Fruit fly (Drosophila melanogaster): ENCODE measurements around the gene CG43773.

CG43773 gene

DNA sequence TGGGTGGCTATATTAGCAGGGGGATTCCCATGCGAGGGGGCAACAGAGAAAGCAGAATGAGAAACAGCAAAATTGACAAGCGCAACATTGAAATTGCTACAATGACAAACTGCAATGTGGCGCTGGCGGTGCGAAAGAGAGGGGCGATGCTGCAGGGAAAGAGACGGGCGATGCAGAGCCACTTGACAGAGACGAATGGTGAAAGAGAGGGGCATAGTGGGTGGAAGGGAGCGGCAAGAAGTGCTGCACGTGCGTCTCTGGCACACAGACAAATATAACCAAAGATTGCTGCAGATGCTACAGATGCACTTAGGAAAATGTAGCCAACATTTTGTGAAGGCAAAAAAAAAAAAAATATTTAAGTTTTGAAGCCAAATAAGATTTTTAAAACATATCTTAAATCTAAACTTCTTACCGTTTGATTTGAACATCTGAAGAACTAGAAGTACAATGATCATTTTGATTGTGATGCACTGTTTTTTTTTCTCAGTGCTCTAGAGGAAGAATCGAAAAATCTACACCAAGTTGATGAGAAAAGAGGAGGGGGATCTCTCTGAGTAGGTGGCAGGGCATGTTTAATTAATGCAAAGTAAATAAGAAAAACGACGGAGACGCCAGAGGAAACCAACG is 37.8 kb downstream of the CG43773 start (continued):
- TF ChIP-seq CG13775 (GFP tag; optimal IDR thresholded peaks at IDR 0.05), result peak; percentile 46
- TF ChIP-seq cg (GFP tag; optimal IDR thresholded peaks at IDR 0.05), result no peak
- no peak for TF ChIP-seq kni (GFP tag; optimal IDR thresholded peaks at IDR 0.05)
- TF ChIP-seq CG31224 (GFP tag; IDR thresholded peaks at IDR 0.05), result no peak
- peak; percentile 53 for TF ChIP-seq fd96Cb (tag; optimal IDR thresholded peaks at IDR 0.05)
- TF ChIP-seq CG1603 (tag; optimal IDR thresholded peaks at IDR 0.05), result peak; percentile 9
- peak; percentile 17; the same call in 1 of the 2 replicates for TF ChIP-seq ro (GFP tag; IDR thresholded peaks at IDR 0.05)
- peak; percentile 58 for TF ChIP-seq ewg (GFP tag; optimal IDR thresholded peaks at IDR 0.05)
- TF ChIP-seq corto (GFP tag; optimal IDR thresholded peaks at IDR 0.05), result no peak
- peak; percentile 61 for TF ChIP-seq trem (tag; optimal IDR thresholded peaks at IDR 0.05)
- no peak for TF ChIP-seq CG1792 (GFP tag; optimal IDR thresholded peaks at IDR 0.05)
- TF ChIP-seq pfk (GFP tag; optimal IDR thresholded peaks at IDR 0.05), result no peak
- TF ChIP-seq Sox102F (GFP tag; optimal IDR thresholded peaks at IDR 0.05), result peak; percentile 75
- no peak for TF ChIP-seq C15 (GFP tag; IDR thresholded peaks at IDR 0.05)
- TF ChIP-seq nerfin-1 (tag; optimal IDR thresholded peaks at IDR 0.05), result peak; percentile 51
- peak; percentile 52 to 56 for TF ChIP-seq Pdp1 (GFP tag; optimal IDR thresholded peaks at IDR 0.05)
- no peak for TF ChIP-seq Dref (GFP tag; IDR thresholded peaks at IDR 0.05)
- peak; percentile 59 for TF ChIP-seq peb (GFP tag; IDR thresholded peaks at IDR 0.05)
- peak; percentile 17 for TF ChIP-seq ind (GFP tag; optimal IDR thresholded peaks at IDR 0.05)
- TF ChIP-seq wdn (GFP tag; IDR thresholded peaks at IDR 0.05), result no peak
- peak; percentile 43 for TF ChIP-seq Lhr (GFP tag; optimal IDR thresholded peaks at IDR 0.05)
- peak; percentile 51 for TF ChIP-seq CG1529 (GFP tag; optimal IDR thresholded peaks at IDR 0.05)
- TF ChIP-seq CG4820 (GFP tag; optimal IDR thresholded peaks at IDR 0.05), result peak; percentile 68
- TF ChIP-seq CG4282 (GFP tag; optimal IDR thresholded peaks at IDR 0.05), result no peak
- no peak for TF ChIP-seq HLH54F (GFP tag; optimal IDR thresholded peaks at IDR 0.05)
- peak in 1 of 2 experiments; percentile 40 for TF ChIP-seq Eip74EF (GFP tag; optimal IDR thresholded peaks at IDR 0.05)
- TF ChIP-seq CG7357 (GFP tag; IDR thresholded peaks at IDR 0.05), result peak; percentile 21; the same call in 1 of the 3 replicates
- TF ChIP-seq dan (GFP tag; IDR thresholded peaks at IDR 0.05), result no peak
- no peak for TF ChIP-seq D19B (GFP tag; optimal IDR thresholded peaks at IDR 0.05)
- TF ChIP-seq pho (GFP tag; optimal IDR thresholded peaks at IDR 0.05), result no peak
- TF ChIP-seq tio (GFP tag; optimal IDR thresholded peaks at IDR 0.05), result peak; percentile 65
- no peak for TF ChIP-seq CG7963 (GFP tag; IDR thresholded peaks at IDR 0.05; ENCODE audit: partially characterized antibody)
- peak; percentile 70 for TF ChIP-seq row (GFP tag; IDR thresholded peaks at IDR 0.05)
- TF ChIP-seq Ravus (GFP tag; IDR thresholded peaks at IDR 0.05), result no peak
- peak; percentile 6 for TF ChIP-seq CG9817 (tag; optimal IDR thresholded peaks at IDR 0.05)
- no peak for TF ChIP-seq CG15479 (GFP tag; optimal IDR thresholded peaks at IDR 0.05)
- no peak for TF ChIP-seq CG6765 (GFP tag; optimal IDR thresholded peaks at IDR 0.05)
- peak; percentile 6 for TF ChIP-seq Sry-δ (GFP tag; optimal IDR thresholded peaks at IDR 0.05)
- TF ChIP-seq CG11247 (GFP tag; IDR thresholded peaks at IDR 0.05), result no peak
- no peak for TF ChIP-seq Rfx (GFP tag; IDR thresholded peaks at IDR 0.05)
- no peak for TF ChIP-seq CG1647 (GFP tag; optimal IDR thresholded peaks at IDR 0.05)
- no peak for TF ChIP-seq Lim3 (GFP tag; IDR thresholded peaks at IDR 0.05)
- TF ChIP-seq Bteb2 (GFP tag; optimal IDR thresholded peaks at IDR 0.05), result peak; percentile 10
- peak; percentile 24 for TF ChIP-seq Sox100B (GFP tag; optimal IDR thresholded peaks at IDR 0.05)
- TF ChIP-seq CG13894 (tag; optimal IDR thresholded peaks at IDR 0.05), result no peak
- peak; percentile 75 for TF ChIP-seq ATbp (GFP tag; optimal IDR thresholded peaks at IDR 0.05)
- TF ChIP-seq Scr (GFP tag; IDR thresholded peaks at IDR 0.05; ENCODE audit: partially characterized antibody), result no peak
- no peak for TF ChIP-seq slou (GFP tag; optimal IDR thresholded peaks at IDR 0.05)
- no peak for TF ChIP-seq kay (GFP tag; optimal IDR thresholded peaks at IDR 0.05)
- no peak for TF ChIP-seq CG6813 (GFP tag; optimal IDR thresholded peaks at IDR 0.05)

Data from whole organism, embryonic.